Worm (Caenorhabditis elegans) whole organism, mixed stage, embryonic: ENCODE data around the gene C05E11.2.

Source experiments
- lin-13 ChIP-seq: fragments of 150-350 bp; optimal IDR thresholded peaks from 2 replicates; lab custom pipeline; 2014; ENCODE audit warnings: missing biosample characterization, missing genetic modification characterization
- lsy-2 ChIP-seq: fragments of 150-350 bp; optimal IDR thresholded peaks from 2 replicates; lab custom pipeline; 2014; ENCODE audit warnings: missing biosample characterization, missing genetic modification characterization
- unc-62 ChIP-seq: fragments of 150-350 bp; optimal IDR thresholded peaks from 2 replicates; lab custom pipeline; 2014; ENCODE audit warnings: missing biosample characterization, missing genetic modification reagents, missing genetic modification characterization

DNA sequence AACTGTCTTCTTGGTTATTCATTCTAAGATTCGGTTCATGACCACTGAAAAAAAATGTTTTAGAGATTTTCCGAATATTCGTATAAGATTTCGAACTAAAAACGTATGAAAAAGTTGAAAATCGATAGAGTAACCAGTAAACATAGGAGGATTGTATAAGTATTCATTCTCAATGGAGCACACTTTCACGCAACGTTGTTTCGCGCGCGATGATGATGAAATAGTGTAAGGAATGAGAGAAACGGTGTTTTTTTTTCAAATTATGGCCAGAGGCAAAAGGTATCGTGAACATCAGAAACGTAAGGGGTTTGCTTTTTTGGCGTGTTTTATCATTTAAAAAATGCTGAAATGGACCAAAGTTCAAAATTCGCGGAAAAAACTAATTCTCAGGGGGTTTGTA lies 32.9 kb downstream of the C05E11.2 start, which contains the start of gene pqn-65:
- TF ChIP-seq lin-13 (tag; lab: Kevin White, UChicago) (no peak), unc-62 (GFP tag; lab: Kevin White, UChicago) (no peak), lsy-2 (no peak)
